Worm (Caenorhabditis elegans) whole organism, midembryonic: ENCODE measurements around the gene sbds-1.

ENCODE experiments used
- cog-1 ChIP-seq: sonication (generic microtip); optimal IDR thresholded peaks from 2 replicates; lab custom pipeline; 2016; ENCODE audit warnings: missing genetic modification characterization, missing compliant biosample characterization
- flt-1 ChIP-seq: fragments of 200-800 bp; sonication (Bioruptor generic); IDR thresholded peaks from 2 replicates; pipeline ENCODE4 v1.3.6; 2022; ENCODE audit warnings: missing genetic modification characterization, missing compliant biosample characterization
- med-1 ChIP-seq: sonication (generic microtip); optimal IDR thresholded peaks from 2 replicates; lab custom pipeline; 2017; ENCODE audit warnings: missing genetic modification characterization, mild to moderate bottlenecking, missing compliant biosample characterization, antibody characterized with exemption, missing genetic modification reagents; ENCODE audit not compliant: insufficient read depth

DNA sequence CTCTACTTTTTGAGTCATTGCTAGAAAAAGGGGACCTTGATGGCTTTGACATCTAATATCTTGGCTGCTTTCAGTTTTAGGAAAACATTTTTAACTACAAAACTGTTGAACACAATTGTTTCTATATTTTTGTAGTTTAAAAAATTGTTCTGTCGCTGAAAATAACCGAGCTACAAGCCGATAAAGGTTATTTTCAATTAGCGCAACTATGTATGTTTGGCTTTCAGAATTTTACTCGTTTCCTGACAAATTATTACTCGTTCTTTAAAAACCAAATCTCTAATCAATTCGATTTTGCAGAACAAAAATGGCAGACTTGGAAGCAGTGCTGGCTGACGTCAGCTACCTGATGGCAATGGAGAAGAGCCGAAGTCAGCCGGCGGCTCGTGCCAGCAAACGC, 37.6 kb upstream of the sbds-1 start, which contains the start of gene grk-2:
- TF ChIP-seq cog-1 = no peak
- TF ChIP-seq med-1 = no peak
- TF ChIP-seq flt-1 (GFP tag; lab: Robert Waterston, UW) = no peak
